Fruit fly (Drosophila melanogaster) whole organism, embryonic: ENCODE results near the gene Arf4.
A peak's percentile ranks its signal among the peaks of the same experiment; 100 is the strongest.

Experiments
- Ada2b ChIP-seq: fragments of 200-800 bp; sonication (Bioruptor generic); IDR thresholded peaks from 2 replicates; pipeline ENCODE4 v1.3.6; 2022; ENCODE audit warnings: missing biosample characterization, missing genetic modification characterization
- BEAF-32 ChIP-seq: fragments of 200-800 bp; sonication (Bioruptor generic); optimal IDR thresholded peaks from 3 replicates; lab custom pipeline; 2017; ENCODE audit warnings: missing biosample characterization, missing genetic modification characterization, mild to moderate bottlenecking, moderate library complexity, missing genetic modification reagents
- CG10267 ChIP-seq: fragments of 200-800 bp; sonication (Bioruptor generic); optimal IDR thresholded peaks from 2 replicates; lab custom pipeline; 2018; ENCODE audit warnings: missing biosample characterization, mild to moderate bottlenecking, missing genetic modification characterization, moderate library complexity
- CG11723 ChIP-seq: fragments of 200-800 bp; sonication (Bioruptor generic); optimal IDR thresholded peaks from 2 replicates; lab custom pipeline; 2017; ENCODE audit warnings: missing biosample characterization, mild to moderate bottlenecking, missing genetic modification characterization
- CG12659 ChIP-seq: fragments of 200-800 bp; sonication (Bioruptor generic); optimal IDR thresholded peaks from 3 replicates; lab custom pipeline; 2017; ENCODE audit warnings: mild to moderate bottlenecking, missing biosample characterization, missing genetic modification reagents, missing genetic modification characterization
- CG13894 ChIP-seq: fragments of 200-800 bp; sonication (Bioruptor generic); optimal IDR thresholded peaks from 3 replicates; lab custom pipeline; 2018; ENCODE audit warnings: missing biosample characterization, mild to moderate bottlenecking, missing genetic modification characterization, moderate library complexity
- CG14014 ChIP-seq: fragments of 200-800 bp; sonication (Bioruptor generic); IDR thresholded peaks from 2 replicates; pipeline ENCODE4 v1.3.6; 2022; ENCODE audit warnings: missing biosample characterization, missing genetic modification characterization
- CG14050 ChIP-seq: fragments of 200-800 bp; sonication (Bioruptor generic); IDR thresholded peaks from 3 replicates; pipeline ENCODE4 v1.3.6; 2022; ENCODE audit warnings: missing biosample characterization, missing genetic modification characterization
- CG14710 ChIP-seq: fragments of 200-800 bp; sonication (Bioruptor generic); optimal IDR thresholded peaks from 3 replicates; lab custom pipeline; 2019; ENCODE audit warnings: missing biosample characterization, mild to moderate bottlenecking, missing genetic modification characterization, moderate library complexity
- CG15601 ChIP-seq: fragments of 200-800 bp; sonication (Bioruptor generic); optimal IDR thresholded peaks from 3 replicates; lab custom pipeline; 2019; ENCODE audit warnings: missing biosample characterization, mild to moderate bottlenecking, missing genetic modification characterization, moderate library complexity
- CG1603 ChIP-seq: fragments of 200-800 bp; sonication (Bioruptor generic); optimal IDR thresholded peaks from 2 replicates; lab custom pipeline; 2019; ENCODE audit warnings: missing biosample characterization, mild to moderate bottlenecking, missing genetic modification characterization, moderate library complexity
- CG2129 ChIP-seq: fragments of 200-800 bp; sonication (Bioruptor generic); IDR thresholded peaks from 2 replicates; pipeline ENCODE4 v1.3.6; 2022; ENCODE audit warnings: missing biosample characterization, missing genetic modification characterization; ENCODE audit not compliant: partially characterized antibody
- CG30020 ChIP-seq: fragments of 200-800 bp; optimal IDR thresholded peaks from 2 replicates; lab custom pipeline; 2019; ENCODE audit warnings: missing biosample characterization, mild to moderate bottlenecking, missing genetic modification characterization, moderate library complexity
- CG31224 ChIP-seq: fragments of 200-800 bp; sonication (Bioruptor generic); IDR thresholded peaks from 2 replicates; pipeline ENCODE4 v1.3.6; 2022; ENCODE audit warnings: missing biosample characterization, missing genetic modification characterization
- CG3995 ChIP-seq: fragments of 200-800 bp; sonication (Bioruptor generic); optimal IDR thresholded peaks from 3 replicates; lab custom pipeline; 2016; ENCODE audit warnings: missing biosample characterization, missing genetic modification characterization
- CG6683 ChIP-seq: fragments of 200-800 bp; sonication (Bioruptor generic); optimal IDR thresholded peaks from 2 replicates; lab custom pipeline; 2017; ENCODE audit warnings: missing biosample characterization, mild to moderate bottlenecking, missing genetic modification characterization, missing genetic modification reagents
- CG7963 ChIP-seq: fragments of 200-800 bp; sonication (Bioruptor generic); IDR thresholded peaks from 3 replicates; pipeline ENCODE4 v1.3.6; 2022; ENCODE audit warnings: missing biosample characterization, missing genetic modification characterization; ENCODE audit not compliant: partially characterized antibody
- Eip74EF ChIP-seq, 2 experiments: fragments of 200-800 bp in 1 of 2; fragments of >200 bp in 1 of 2; sonication (Bioruptor generic) in 1 of 2; optimal IDR thresholded peaks; 2 replicates each; lab custom pipeline; 2017 to 2019; ENCODE audit warnings: missing biosample characterization in 2 of 2, missing genetic modification characterization in 2 of 2, mild to moderate bottlenecking in 1 of 2, moderate library complexity in 1 of 2
- Gug ChIP-seq: fragments of 200-800 bp; sonication (Bioruptor generic); IDR thresholded peaks from 4 replicates; pipeline ENCODE4 v1.3.6; 2022; ENCODE audit warnings: missing biosample characterization, missing genetic modification characterization
- HLH4C ChIP-seq: fragments of 200-800 bp; sonication (Bioruptor generic); IDR thresholded peaks from 3 replicates; pipeline ENCODE4 v1.3.6; 2022; ENCODE audit warnings: missing biosample characterization, missing genetic modification characterization; ENCODE audit not compliant: partially characterized antibody
- Lpt ChIP-seq: fragments of >200 bp; optimal IDR thresholded peaks from 2 replicates; lab custom pipeline; 2018; ENCODE audit warnings: missing biosample characterization, missing genetic modification characterization
- Mad ChIP-seq: fragments of 200-800 bp; sonication (Bioruptor generic); optimal IDR thresholded peaks from 2 replicates; lab custom pipeline; 2016; ENCODE audit warnings: missing biosample characterization, missing genetic modification characterization
- Myb ChIP-seq: fragments of 200-800 bp; sonication (Bioruptor generic); optimal IDR thresholded peaks from 2 replicates; lab custom pipeline; 2016; ENCODE audit warnings: missing biosample characterization, missing genetic modification characterization
- Neu2 ChIP-seq: fragments of 200-800 bp; sonication (Bioruptor generic); optimal IDR thresholded peaks from 3 replicates; lab custom pipeline; 2016; ENCODE audit warnings: missing biosample characterization, missing genetic modification characterization, borderline replicate concordance
- Nf-YB ChIP-seq: fragments of 200-800 bp; sonication (Bioruptor generic); optimal IDR thresholded peaks from 3 replicates; lab custom pipeline; 2019; ENCODE audit warnings: missing biosample characterization, mild to moderate bottlenecking, missing genetic modification characterization, moderate library complexity
- Nf-YC ChIP-seq: fragments of 200-800 bp; optimal IDR thresholded peaks from 3 replicates; lab custom pipeline; 2019; ENCODE audit warnings: missing biosample characterization, mild to moderate bottlenecking, missing genetic modification characterization, moderate library complexity
- YL-1 ChIP-seq: fragments of 200-800 bp; sonication (Bioruptor generic); optimal IDR thresholded peaks from 3 replicates; lab custom pipeline; 2017; ENCODE audit warnings: missing biosample characterization, mild to moderate bottlenecking, missing genetic modification characterization
- amos ChIP-seq: fragments of 200-800 bp; sonication (Bioruptor generic); IDR thresholded peaks from 2 replicates; pipeline ENCODE4 v1.3.6; 2022; ENCODE audit warnings: missing biosample characterization, missing genetic modification characterization; ENCODE audit not compliant: partially characterized antibody
- ato ChIP-seq: fragments of 200-800 bp; sonication (Bioruptor generic); IDR thresholded peaks from 2 replicates; pipeline ENCODE4 v1.3.6; 2022; ENCODE audit warnings: missing biosample characterization, missing genetic modification characterization; ENCODE audit not compliant: partially characterized antibody
- bbx ChIP-seq: fragments of 200-800 bp; sonication (Bioruptor generic); IDR thresholded peaks from 2 replicates; pipeline ENCODE4 v1.3.6; 2022; ENCODE audit warnings: missing biosample characterization, missing genetic modification characterization; ENCODE audit not compliant: partially characterized antibody
- bigmax ChIP-seq: fragments of 200-800 bp; sonication (Bioruptor generic); optimal IDR thresholded peaks from 2 replicates; lab custom pipeline; 2018; ENCODE audit warnings: missing biosample characterization, mild to moderate bottlenecking, missing genetic modification characterization
- fd3F ChIP-seq: fragments of 200-800 bp; sonication (Bioruptor generic); optimal IDR thresholded peaks from 2 replicates; lab custom pipeline; 2018; ENCODE audit warnings: missing biosample characterization, mild to moderate bottlenecking, missing genetic modification characterization, moderate library complexity
- ftz-f1 ChIP-seq: fragments of 200-800 bp; sonication (Bioruptor generic); optimal IDR thresholded peaks from 2 replicates; lab custom pipeline; 2016; ENCODE audit warnings: missing biosample characterization, missing genetic modification characterization
- hb ChIP-seq: fragments of 200-800 bp; sonication (Bioruptor generic); IDR thresholded peaks from 3 replicates; pipeline ENCODE4 v1.3.6; 2022; ENCODE audit warnings: missing biosample characterization, missing genetic modification characterization; ENCODE audit not compliant: partially characterized antibody
- hbn ChIP-seq: fragments of 200-800 bp; sonication (Bioruptor generic); IDR thresholded peaks from 2 replicates; pipeline ENCODE4 v1.3.6; 2022; ENCODE audit warnings: missing biosample characterization, missing genetic modification characterization; ENCODE audit not compliant: partially characterized antibody
- insv ChIP-seq, 2 experiments: fragments of 200-800 bp; sonication (Bioruptor generic); optimal IDR thresholded peaks; 3 replicates each; lab custom pipeline; 2016 to 2018; ENCODE audit warnings: missing biosample characterization in 2 of 2, missing genetic modification characterization in 2 of 2
- lola ChIP-seq, 3 experiments: fragments of >200 bp in 2 of 3; fragments of 200-800 bp in 1 of 3; sonication (Bioruptor generic) in 1 of 3; optimal IDR thresholded peaks; 2 replicates each; lab custom pipeline; 2017 to 2019; ENCODE audit warnings: missing biosample characterization in 3 of 3, missing genetic modification characterization in 3 of 3, mild to moderate bottlenecking in 1 of 3, moderate library complexity in 1 of 3
- phol ChIP-seq: fragments of 200-800 bp; sonication (Bioruptor generic); optimal IDR thresholded peaks from 3 replicates; lab custom pipeline; 2018; ENCODE audit warnings: missing biosample characterization, mild to moderate bottlenecking, missing genetic modification characterization, moderate library complexity
- pros ChIP-seq: fragments of 200-800 bp; sonication (Bioruptor generic); optimal IDR thresholded peaks from 3 replicates; lab custom pipeline; 2019; ENCODE audit warnings: missing biosample characterization, mild to moderate bottlenecking, missing genetic modification characterization, moderate library complexity
- sens ChIP-seq: fragments of 200-800 bp; sonication (Bioruptor generic); peaks from one replicate; lab custom pipeline; 2016; ENCODE audit warnings: missing biosample characterization, missing genetic modification characterization
- seq ChIP-seq: fragments of 200-800 bp; sonication (Bioruptor generic); IDR thresholded peaks from 2 replicates; pipeline ENCODE4 v1.3.6; 2022; ENCODE audit warnings: missing biosample characterization, missing genetic modification characterization
- stwl ChIP-seq: fragments of 200-800 bp; sonication (Bioruptor generic); optimal IDR thresholded peaks from 3 replicates; lab custom pipeline; 2018; ENCODE audit warnings: missing biosample characterization, mild to moderate bottlenecking, missing genetic modification characterization, moderate library complexity
- vnd ChIP-seq: fragments of 200-800 bp; sonication (Bioruptor generic); IDR thresholded peaks from 3 replicates; pipeline ENCODE4 v1.3.6; 2022; ENCODE audit warnings: missing biosample characterization, missing genetic modification characterization; ENCODE audit not compliant: partially characterized antibody

Arf4 gene

dm6 chr4:1123769-1124493, at the start of gene Arf4 (continued):
- TF ChIP-seq ftz-f1 (GFP tag; lab: Kevin White, UChicago) (no peak), CG6683 (GFP tag; lab: Kevin White, UChicago) (no peak), sens (GFP tag; lab: Kevin White, UChicago) (peak; percentile 73), Eip74EF (GFP tag; optimal IDR thresholded peaks at IDR 0.05; lab: Kevin White, UChicago) (peak in 1 of 2 experiments; percentile 64), CG11723 (GFP tag; lab: Kevin White, UChicago) (peak; percentile 71), lola (GFP tag; optimal IDR thresholded peaks at IDR 0.05; lab: Kevin White, UChicago) (peak in 1 of 3 experiments; percentile 80)

DNA sequence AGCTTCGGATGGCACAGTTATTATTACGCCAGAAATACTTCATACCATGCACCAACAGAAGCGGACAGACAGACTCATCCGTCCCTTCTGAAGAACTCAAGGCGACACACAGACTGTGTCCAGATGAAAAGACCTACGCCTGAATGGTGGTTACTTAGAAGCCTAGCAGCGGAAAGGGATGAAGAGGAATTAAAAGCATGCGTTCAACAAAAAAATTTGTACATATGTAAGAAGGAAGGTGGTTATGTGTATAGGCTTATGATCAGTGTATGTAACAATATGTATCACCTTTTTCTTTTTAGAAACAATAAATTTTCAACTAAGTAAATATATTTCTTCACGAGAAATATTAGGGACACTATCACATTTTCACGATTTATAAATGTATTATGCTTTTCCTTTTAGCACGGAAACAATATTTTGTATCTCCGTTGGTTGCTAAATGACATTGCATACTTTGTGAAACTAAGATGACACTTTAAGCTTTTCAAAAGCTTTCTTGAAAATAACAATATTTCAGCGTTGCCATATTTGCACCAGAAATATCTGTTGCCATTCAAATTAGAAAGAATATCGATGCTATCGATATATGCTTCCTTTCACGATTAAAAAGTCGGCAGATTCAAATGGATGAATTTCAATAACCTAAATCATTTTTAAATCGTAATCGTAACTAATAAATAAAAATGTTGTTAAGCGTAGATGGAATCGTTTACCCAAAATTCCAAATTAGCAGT, 39.5 kb upstream of the Arf4 start, which contains the start of gene Actbeta:
Actbeta (minus strand) TSS at position 471 of the 737 bp plus-strand sequence.
- peak; percentile 90 for TF ChIP-seq hbn
- TF ChIP-seq Myb (GFP tag; lab: Kevin White, UChicago): peak; percentile 97
- peak; percentile 94 for TF ChIP-seq amos (GFP tag; lab: Robert Waterston, UW)
- TF ChIP-seq CG14050 (GFP tag; lab: Robert Waterston, UW): no peak
- no peak for TF ChIP-seq CG31224
- peak; percentile 91 for TF ChIP-seq stwl (tag; lab: Kevin White, UChicago)
- TF ChIP-seq CG3995 (GFP tag; lab: Kevin White, UChicago): peak; percentile 59
- peak; percentile 94 for TF ChIP-seq bbx (GFP tag; lab: Robert Waterston, UW)
- TF ChIP-seq CG15601 (tag; lab: Kevin White, UChicago): peak; percentile 10
- peak; percentile 44; the same call in 1 of the 2 replicates for TF ChIP-seq CG2129 (GFP tag; lab: Robert Waterston, UW)
- peak; percentile 29 for TF ChIP-seq phol
- TF ChIP-seq Gug: no peak
- peak; percentile 32 for TF ChIP-seq YL-1
- TF ChIP-seq HLH4C (GFP tag; lab: Robert Waterston, UW): peak; percentile 86
- peak; percentile 48 for TF ChIP-seq Neu2
- no peak for TF ChIP-seq Mad
- TF ChIP-seq seq (GFP tag; lab: Robert Waterston, UW): no peak
- peak; percentile 72 for TF ChIP-seq CG1603
- TF ChIP-seq fd3F (GFP tag; lab: Kevin White, UChicago): no peak
- peak; percentile 78 for TF ChIP-seq vnd
- TF ChIP-seq sens (GFP tag; lab: Kevin White, UChicago): peak; percentile 36
- no peak for TF ChIP-seq Ada2b (GFP tag; lab: Robert Waterston, UW)
- TF ChIP-seq bigmax (GFP tag; lab: Kevin White, UChicago): peak; percentile 19
- TF ChIP-seq CG13894 (tag; lab: Kevin White, UChicago): no peak
- peak; percentile 14 for TF ChIP-seq Nf-YB
- TF ChIP-seq pros: peak; percentile 68
- TF ChIP-seq CG14014 (GFP tag; lab: Robert Waterston, UW): no peak
- TF ChIP-seq ato (GFP tag; lab: Robert Waterston, UW): peak; percentile 88
- TF ChIP-seq CG7963 (GFP tag; lab: Robert Waterston, UW): peak; percentile 89
- peak; percentile 35 for TF ChIP-seq Nf-YC
- peak in 1 of 2 experiments; percentile 79 for TF ChIP-seq insv (GFP tag; optimal IDR thresholded peaks at IDR 0.05; lab: Kevin White, UChicago)
- peak; percentile 16 for TF ChIP-seq CG10267 (tag; lab: Kevin White, UChicago)
- TF ChIP-seq BEAF-32 (GFP tag; lab: Kevin White, UChicago): peak; percentile 87
- no peak for TF ChIP-seq lola (GFP tag; optimal IDR thresholded peaks at IDR 0.05; lab: Kevin White, UChicago)
- peak; percentile 76; the same call in 2 of the 3 replicates for TF ChIP-seq hb (GFP tag; lab: Robert Waterston, UW)
- TF ChIP-seq CG14710 (tag; lab: Kevin White, UChicago): peak; percentile 7
- TF ChIP-seq CG30020 (tag; lab: Kevin White, UChicago): peak; percentile 70
- TF ChIP-seq CG12659 (GFP tag; lab: Kevin White, UChicago): peak; percentile 43
- TF ChIP-seq Lpt: no peak
